Worm (Caenorhabditis elegans): ENCODE results near the gene enpp-1.

Gene enpp-1

ce11 chrV:12162906-12163305 lies 31.6 kb downstream of the enpp-1 start, which contains the start of gene srj-4:
Gene srj-4 (plus strand): TSS chrV:12163206.
- TF ChIP-seq tab-1 (GFP tag; IDR thresholded peaks at IDR 0.05): no peak
- TF ChIP-seq cog-1 (tag; optimal IDR thresholded peaks at IDR 0.05): no peak
- no peak for TF ChIP-seq ref-1 (GFP tag; conservative IDR thresholded peaks at IDR 0.05)
- no peak for TF ChIP-seq med-1 (GFP tag; optimal IDR thresholded peaks at IDR 0.05; ENCODE audit: insufficient read depth)
- TF ChIP-seq flt-1 (GFP tag; IDR thresholded peaks at IDR 0.05): no peak
- TF ChIP-seq ztf-29 (GFP tag; IDR thresholded peaks at IDR 0.05): no peak
- TF ChIP-seq klf-2 (GFP tag; conservative IDR thresholded peaks at IDR 0.05): no peak
- TF ChIP-seq T22C8.4 (GFP tag; IDR thresholded peaks at IDR 0.05): no peak
- TF ChIP-seq ztf-23 (GFP tag; IDR thresholded peaks at IDR 0.05): no peak

DNA sequence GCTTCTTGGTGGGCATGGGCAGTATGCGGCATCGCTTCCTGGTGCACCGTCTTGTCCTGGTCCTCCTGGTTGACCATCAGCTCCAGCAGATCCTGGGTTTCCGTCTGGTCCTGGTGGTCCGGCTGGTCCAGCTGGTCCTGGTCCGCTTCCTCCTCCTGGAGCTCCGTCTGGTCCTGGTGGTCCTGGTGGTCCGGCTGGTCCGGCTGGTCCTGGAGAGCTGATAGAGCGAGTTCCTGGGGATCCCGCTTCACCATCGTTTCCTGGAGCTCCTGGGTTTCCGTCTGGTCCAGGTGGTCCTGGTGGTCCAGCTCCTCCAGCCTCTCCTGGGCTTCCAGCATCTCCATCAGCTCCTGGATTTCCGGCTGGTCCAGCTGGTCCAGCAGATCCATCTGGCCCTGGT lies 35.8 kb downstream of the enpp-1 start:
- no peak for TF ChIP-seq tab-1 (GFP tag; IDR thresholded peaks at IDR 0.05)
- TF ChIP-seq ztf-23 (GFP tag; IDR thresholded peaks at IDR 0.05): no peak
- no peak for TF ChIP-seq med-1 (GFP tag; optimal IDR thresholded peaks at IDR 0.05; ENCODE audit: insufficient read depth)
- TF ChIP-seq ztf-29 (GFP tag; IDR thresholded peaks at IDR 0.05): no peak
- TF ChIP-seq ref-1 (GFP tag; conservative IDR thresholded peaks at IDR 0.05): no peak
- no peak for TF ChIP-seq klf-2 (GFP tag; conservative IDR thresholded peaks at IDR 0.05)
- TF ChIP-seq T22C8.4 (GFP tag; IDR thresholded peaks at IDR 0.05): no peak
- no peak for TF ChIP-seq flt-1 (GFP tag; IDR thresholded peaks at IDR 0.05)
- no peak for TF ChIP-seq cog-1 (tag; optimal IDR thresholded peaks at IDR 0.05)

ce11 chrV:12167653-12168052 lies 36.4 kb downstream of the enpp-1 start, which contains the start of gene col-37:
Gene col-37 (minus strand): TSS chrV:12167753.
- TF ChIP-seq ztf-23 (GFP tag; IDR thresholded peaks at IDR 0.05) (no peak), ztf-29 (GFP tag; IDR thresholded peaks at IDR 0.05) (no peak), flt-1 (GFP tag; IDR thresholded peaks at IDR 0.05) (no peak), med-1 (GFP tag; optimal IDR thresholded peaks at IDR 0.05; ENCODE audit: insufficient read depth) (no peak), klf-2 (GFP tag; conservative IDR thresholded peaks at IDR 0.05) (no peak), T22C8.4 (GFP tag; IDR thresholded peaks at IDR 0.05) (no peak), ref-1 (GFP tag; conservative IDR thresholded peaks at IDR 0.05) (no peak), cog-1 (tag; optimal IDR thresholded peaks at IDR 0.05) (no peak), tab-1 (GFP tag; IDR thresholded peaks at IDR 0.05) (no peak)

DNA sequence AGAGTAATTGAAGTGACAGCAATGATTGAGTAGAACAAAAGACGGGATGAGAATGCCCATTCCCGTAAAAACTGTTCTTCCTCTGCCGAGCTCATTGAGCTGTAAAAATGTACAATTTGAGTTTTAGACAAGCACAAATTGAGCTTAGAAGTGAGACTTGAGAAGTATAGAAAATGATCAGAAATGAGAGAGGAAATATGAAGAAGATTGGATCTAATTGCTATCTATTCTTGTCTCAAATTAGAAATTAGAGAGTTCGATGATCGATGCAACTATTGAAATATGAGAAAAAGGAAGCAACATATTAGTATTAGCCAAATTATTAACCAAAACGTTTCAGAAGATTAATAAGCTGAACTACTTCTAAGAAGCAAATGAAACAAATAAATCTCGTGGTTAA lies 38.9 kb downstream of the enpp-1 start, which contains the start of gene ZK863.1:
TSS of gene ZK863.1 (minus strand) at position 101 of the 400 bp plus-strand sequence.
- TF ChIP-seq ztf-29 (GFP tag; IDR thresholded peaks at IDR 0.05): no peak
- TF ChIP-seq ref-1 (GFP tag; conservative IDR thresholded peaks at IDR 0.05): no peak
- TF ChIP-seq tab-1 (GFP tag; IDR thresholded peaks at IDR 0.05): no peak
- no peak for TF ChIP-seq med-1 (GFP tag; optimal IDR thresholded peaks at IDR 0.05; ENCODE audit: insufficient read depth)
- TF ChIP-seq cog-1 (tag; optimal IDR thresholded peaks at IDR 0.05): no peak
- TF ChIP-seq flt-1 (GFP tag; IDR thresholded peaks at IDR 0.05): no peak
- no peak for TF ChIP-seq T22C8.4 (GFP tag; IDR thresholded peaks at IDR 0.05)

ce11 chrV:12179338-12179737 lies 48.1 kb downstream of the enpp-1 start, which contains the start of gene clec-224:
Gene clec-224 (minus strand): TSS chrV:12179438.
- TF ChIP-seq cog-1 (tag; optimal IDR thresholded peaks at IDR 0.05) (no peak), ref-1 (GFP tag; conservative IDR thresholded peaks at IDR 0.05) (no peak), ztf-23 (GFP tag; IDR thresholded peaks at IDR 0.05) (no peak), flt-1 (GFP tag; IDR thresholded peaks at IDR 0.05) (no peak), med-1 (GFP tag; optimal IDR thresholded peaks at IDR 0.05; ENCODE audit: insufficient read depth) (no peak), T22C8.4 (GFP tag; IDR thresholded peaks at IDR 0.05) (no peak), ztf-29 (GFP tag; IDR thresholded peaks at IDR 0.05) (no peak), tab-1 (GFP tag; IDR thresholded peaks at IDR 0.05) (no peak), klf-2 (GFP tag; conservative IDR thresholded peaks at IDR 0.05) (no peak)

- TF ChIP-seq T22C8.4 (GFP tag; IDR thresholded peaks at IDR 0.05) (no peak), flt-1 (GFP tag; IDR thresholded peaks at IDR 0.05) (no peak), med-1 (GFP tag; optimal IDR thresholded peaks at IDR 0.05; ENCODE audit: insufficient read depth) (no peak)
Measured at ce11 chrV:12181310-12181709, 50.1 kb downstream of the enpp-1 start, which contains the start of gene elpc-3. Gene elpc-3 (minus strand): TSS chrV:12181410.

DNA sequence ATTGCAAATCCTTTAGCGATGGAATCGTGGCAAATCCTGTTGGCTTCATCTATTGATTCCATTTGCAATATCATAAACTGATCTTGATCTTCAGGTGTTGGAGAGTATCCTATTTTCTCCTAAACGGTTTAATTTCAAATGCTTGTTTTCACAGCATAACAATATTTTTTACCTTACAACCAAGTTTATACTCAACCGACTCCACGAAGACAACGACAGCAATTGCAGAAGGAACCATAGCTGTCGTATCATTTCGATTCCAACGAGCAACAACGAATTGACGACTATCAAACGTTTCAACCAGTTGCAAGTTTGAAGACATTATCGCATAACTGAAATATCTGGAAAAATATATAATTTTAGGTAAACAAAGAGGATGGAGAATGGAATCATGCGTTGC lies 52.6 kb downstream of the enpp-1 start, which contains the start of gene usip-1:
TSS of gene usip-1 (minus strand) at position 341 of the 400 bp plus-strand sequence.
- TF ChIP-seq ztf-29 (GFP tag; IDR thresholded peaks at IDR 0.05) (no peak), cog-1 (tag; optimal IDR thresholded peaks at IDR 0.05) (no peak), T22C8.4 (GFP tag; IDR thresholded peaks at IDR 0.05) (no peak), ztf-23 (GFP tag; IDR thresholded peaks at IDR 0.05) (no peak), ref-1 (GFP tag; conservative IDR thresholded peaks at IDR 0.05) (no peak), tab-1 (GFP tag; IDR thresholded peaks at IDR 0.05) (no peak), flt-1 (GFP tag; IDR thresholded peaks at IDR 0.05) (no peak), klf-2 (GFP tag; conservative IDR thresholded peaks at IDR 0.05) (no peak), med-1 (GFP tag; optimal IDR thresholded peaks at IDR 0.05; ENCODE audit: insufficient read depth) (no peak)

ce11 chrV:12184308-12184999 lies 53.2 kb downstream of the enpp-1 start, which contains the start of gene srd-4:
Gene srd-4 (plus strand): TSS chrV:12184949.
- TF ChIP-seq flt-1 (GFP tag; IDR thresholded peaks at IDR 0.05) (no peak), med-1 (GFP tag; optimal IDR thresholded peaks at IDR 0.05; ENCODE audit: insufficient read depth) (no peak), T22C8.4 (GFP tag; IDR thresholded peaks at IDR 0.05) (no peak), klf-2 (GFP tag; conservative IDR thresholded peaks at IDR 0.05) (no peak), cog-1 (tag; optimal IDR thresholded peaks at IDR 0.05) (no peak), ztf-23 (GFP tag; IDR thresholded peaks at IDR 0.05) (no peak), ref-1 (GFP tag; conservative IDR thresholded peaks at IDR 0.05) (no peak)
